Fruit fly (Drosophila melanogaster) whole organism, embryonic: ENCODE data around the gene CG3515.
A peak's percentile ranks its signal among the peaks of the same experiment; 100 is the strongest.

Source experiments
- Antp ChIP-seq: fragments of 200-800 bp; sonication (Bioruptor generic); optimal IDR thresholded peaks from 3 replicates; lab custom pipeline; 2016; ENCODE audit warnings: missing biosample characterization, missing genetic modification characterization
- Bgb ChIP-seq: fragments of 200-800 bp; sonication (Bioruptor generic); IDR thresholded peaks from 2 replicates; pipeline ENCODE4 v1.3.6; 2022; ENCODE audit warnings: missing biosample characterization, missing genetic modification characterization; ENCODE audit not compliant: partially characterized antibody
- CG10209 ChIP-seq: fragments of 200-800 bp; sonication (Bioruptor generic); optimal IDR thresholded peaks from 3 replicates; lab custom pipeline; 2017; ENCODE audit warnings: missing biosample characterization, mild to moderate bottlenecking, missing genetic modification characterization, missing genetic modification reagents
- CG11247 ChIP-seq: fragments of 200-800 bp; sonication (Bioruptor generic); IDR thresholded peaks from 2 replicates; pipeline ENCODE4 v1.3.6; 2022; ENCODE audit warnings: missing biosample characterization, missing genetic modification characterization
- CG12391 ChIP-seq: fragments of 200-800 bp; sonication (Bioruptor generic); optimal IDR thresholded peaks from 3 replicates; lab custom pipeline; 2018; ENCODE audit warnings: missing biosample characterization, mild to moderate bottlenecking, missing genetic modification characterization, moderate library complexity
- CG13123 ChIP-seq: fragments of 200-800 bp; sonication (Bioruptor generic); optimal IDR thresholded peaks from 2 replicates; lab custom pipeline; 2016; ENCODE audit warnings: missing biosample characterization, missing genetic modification characterization
- CG13775 ChIP-seq: fragments of 200-800 bp; sonication (Bioruptor generic); optimal IDR thresholded peaks from 3 replicates; lab custom pipeline; 2017; ENCODE audit warnings: missing biosample characterization, mild to moderate bottlenecking, missing genetic modification characterization
- CG15479 ChIP-seq: fragments of 200-800 bp; sonication (Bioruptor generic); optimal IDR thresholded peaks from 3 replicates; lab custom pipeline; 2019; ENCODE audit warnings: missing biosample characterization, mild to moderate bottlenecking, missing genetic modification characterization, moderate library complexity
- CG1603 ChIP-seq: fragments of 200-800 bp; sonication (Bioruptor generic); optimal IDR thresholded peaks from 2 replicates; lab custom pipeline; 2019; ENCODE audit warnings: missing biosample characterization, mild to moderate bottlenecking, missing genetic modification characterization, moderate library complexity
- CG2120 ChIP-seq: fragments of 200-800 bp; sonication (Bioruptor generic); optimal IDR thresholded peaks from 3 replicates; lab custom pipeline; 2016; ENCODE audit warnings: missing biosample characterization, missing genetic modification characterization
- CG33557 ChIP-seq: fragments of 200-800 bp; sonication (Bioruptor generic); optimal IDR thresholded peaks from 2 replicates; lab custom pipeline; 2019; ENCODE audit warnings: missing biosample characterization, mild to moderate bottlenecking, missing genetic modification characterization, moderate library complexity
- CG34224 ChIP-seq: fragments of 200-800 bp; sonication (Bioruptor generic); IDR thresholded peaks from 3 replicates; pipeline ENCODE4 v1.3.6; 2022; ENCODE audit warnings: missing biosample characterization, missing genetic modification characterization; ENCODE audit not compliant: partially characterized antibody
- CG7745 ChIP-seq: fragments of 200-800 bp; sonication (Bioruptor generic); optimal IDR thresholded peaks from 2 replicates; lab custom pipeline; 2018; ENCODE audit warnings: missing biosample characterization, mild to moderate bottlenecking, missing genetic modification characterization, moderate library complexity
- CG8290 ChIP-seq, 3 experiments: fragments of 200-800 bp; sonication (Bioruptor generic); optimal IDR thresholded peaks; 2 replicates each; lab custom pipeline; 2016 to 2019; ENCODE audit warnings: missing biosample characterization in 3 of 3, missing genetic modification characterization in 3 of 3, mild to moderate bottlenecking in 2 of 3, moderate library complexity in 1 of 3
- CG9437 ChIP-seq: fragments of 200-800 bp; sonication (Bioruptor generic); optimal IDR thresholded peaks from 2 replicates; lab custom pipeline; 2018; ENCODE audit warnings: missing biosample characterization, mild to moderate bottlenecking, missing genetic modification characterization
- CkIIα-i1 ChIP-seq: fragments of 200-800 bp; sonication (Bioruptor generic); IDR thresholded peaks from 2 replicates; pipeline ENCODE4 v1.3.6; 2022; ENCODE audit warnings: missing biosample characterization, missing genetic modification characterization
- D19B ChIP-seq: fragments of 200-800 bp; sonication (Bioruptor generic); optimal IDR thresholded peaks from 2 replicates; lab custom pipeline; 2017; ENCODE audit warnings: missing biosample characterization, mild to moderate bottlenecking, missing genetic modification characterization
- Dp ChIP-seq: fragments of 200-800 bp; sonication (Bioruptor generic); optimal IDR thresholded peaks from 2 replicates; lab custom pipeline; 2018; ENCODE audit warnings: missing biosample characterization, mild to moderate bottlenecking, missing genetic modification characterization, moderate library complexity
- Elba2 ChIP-seq: fragments of 200-800 bp; sonication (Bioruptor generic); optimal IDR thresholded peaks from 3 replicates; lab custom pipeline; 2016; ENCODE audit warnings: missing biosample characterization, missing genetic modification characterization
- Ets97D ChIP-seq: fragments of 200-800 bp; sonication (Bioruptor generic); optimal IDR thresholded peaks from 3 replicates; lab custom pipeline; 2016; ENCODE audit warnings: missing biosample characterization, missing genetic modification characterization
- Fer1 ChIP-seq: fragments of 200-800 bp; sonication (Bioruptor generic); optimal IDR thresholded peaks from 2 replicates; lab custom pipeline; 2017; ENCODE audit warnings: missing biosample characterization, mild to moderate bottlenecking, missing genetic modification characterization
- Hr78 ChIP-seq, 2 experiments: fragments of 200-800 bp in 1 of 2; fragments of >200 bp in 1 of 2; sonication (Bioruptor generic) in 1 of 2; optimal IDR thresholded peaks; 2 replicates each; lab custom pipeline; 2017 to 2019; ENCODE audit warnings: missing biosample characterization in 2 of 2, missing genetic modification characterization in 2 of 2, mild to moderate bottlenecking in 1 of 2, moderate library complexity in 1 of 2
- Hsf ChIP-seq: fragments of 200-800 bp; sonication (Bioruptor generic); optimal IDR thresholded peaks from 3 replicates; lab custom pipeline; 2016; ENCODE audit warnings: missing biosample characterization, missing genetic modification characterization
- MBD-R2 ChIP-seq: fragments of 200-800 bp; sonication (Bioruptor generic); IDR thresholded peaks from 2 replicates; pipeline ENCODE4 v1.3.6; 2022; ENCODE audit warnings: missing biosample characterization, missing genetic modification characterization
- Med ChIP-seq: fragments of 200-800 bp; sonication (Bioruptor generic); peaks from one replicate; lab custom pipeline; 2016; ENCODE audit warnings: missing biosample characterization, missing genetic modification characterization, mild to moderate bottlenecking, inconsistent platforms, moderate library complexity
- Myb ChIP-seq: fragments of 200-800 bp; sonication (Bioruptor generic); optimal IDR thresholded peaks from 2 replicates; lab custom pipeline; 2016; ENCODE audit warnings: missing biosample characterization, missing genetic modification characterization
- NC2β ChIP-seq: fragments of 200-800 bp; sonication (Bioruptor generic); optimal IDR thresholded peaks from 2 replicates; lab custom pipeline; 2016; ENCODE audit warnings: missing biosample characterization, missing genetic modification characterization
- NK7.1 ChIP-seq: fragments of 200-800 bp; sonication (Bioruptor generic); optimal IDR thresholded peaks from 3 replicates; lab custom pipeline; 2016; ENCODE audit warnings: missing biosample characterization, missing genetic modification characterization
- Nf-YB ChIP-seq: fragments of 200-800 bp; sonication (Bioruptor generic); optimal IDR thresholded peaks from 3 replicates; lab custom pipeline; 2019; ENCODE audit warnings: missing biosample characterization, mild to moderate bottlenecking, missing genetic modification characterization, moderate library complexity
- Sin3A ChIP-seq: fragments of >200 bp; optimal IDR thresholded peaks from 2 replicates; lab custom pipeline; 2018
- YL-1 ChIP-seq: fragments of 200-800 bp; sonication (Bioruptor generic); optimal IDR thresholded peaks from 3 replicates; lab custom pipeline; 2017; ENCODE audit warnings: missing biosample characterization, mild to moderate bottlenecking, missing genetic modification characterization
- ab ChIP-seq: fragments of 200-800 bp; sonication (Bioruptor generic); optimal IDR thresholded peaks from 2 replicates; lab custom pipeline; 2016; ENCODE audit warnings: missing biosample characterization, missing genetic modification characterization
- abd-A ChIP-seq: fragments of 200-800 bp; sonication (Bioruptor generic); optimal IDR thresholded peaks from 3 replicates; lab custom pipeline; 2019; ENCODE audit warnings: missing biosample characterization, mild to moderate bottlenecking, missing genetic modification characterization, moderate library complexity
- bab2 ChIP-seq: fragments of 200-800 bp; sonication (Bioruptor generic); optimal IDR thresholded peaks from 2 replicates; lab custom pipeline; 2016; ENCODE audit warnings: missing biosample characterization, missing genetic modification characterization
- gsb ChIP-seq: fragments of 200-800 bp; sonication (Bioruptor generic); IDR thresholded peaks from 2 replicates; pipeline ENCODE4 v1.3.6; 2022; ENCODE audit warnings: missing biosample characterization, missing genetic modification characterization
- ind ChIP-seq: fragments of 200-800 bp; sonication (Bioruptor generic); optimal IDR thresholded peaks from 3 replicates; lab custom pipeline; 2016; ENCODE audit warnings: missing biosample characterization, missing genetic modification characterization
- insv ChIP-seq, 2 experiments: fragments of 200-800 bp; sonication (Bioruptor generic); optimal IDR thresholded peaks; 3 replicates each; lab custom pipeline; 2016 to 2018; ENCODE audit warnings: missing biosample characterization in 2 of 2, missing genetic modification characterization in 2 of 2
- ken ChIP-seq: fragments of 200-800 bp; sonication (Bioruptor generic); IDR thresholded peaks from 3 replicates; pipeline ENCODE4 v1.3.6; 2022; ENCODE audit warnings: missing biosample characterization, missing genetic modification characterization
- kni ChIP-seq: fragments of 200-800 bp; sonication (Bioruptor generic); optimal IDR thresholded peaks from 3 replicates; lab custom pipeline; 2017; ENCODE audit warnings: mild to moderate bottlenecking, missing biosample characterization, missing genetic modification reagents, missing genetic modification characterization
- nerfin-1 ChIP-seq: fragments of 200-800 bp; sonication (Bioruptor generic); optimal IDR thresholded peaks from 3 replicates; lab custom pipeline; 2019; ENCODE audit warnings: missing biosample characterization, mild to moderate bottlenecking, missing genetic modification characterization, moderate library complexity
- odd ChIP-seq: fragments of 200-800 bp; sonication (Bioruptor generic); optimal IDR thresholded peaks from 2 replicates; lab custom pipeline; 2017; ENCODE audit warnings: missing biosample characterization, mild to moderate bottlenecking, missing genetic modification characterization
- pros ChIP-seq: fragments of 200-800 bp; sonication (Bioruptor generic); optimal IDR thresholded peaks from 3 replicates; lab custom pipeline; 2019; ENCODE audit warnings: missing biosample characterization, mild to moderate bottlenecking, missing genetic modification characterization, moderate library complexity
- sisA ChIP-seq: fragments of 200-800 bp; sonication (Bioruptor generic); IDR thresholded peaks from 2 replicates; pipeline ENCODE4 v1.3.6; 2022; ENCODE audit warnings: missing biosample characterization, missing genetic modification characterization
- sug ChIP-seq: fragments of 200-800 bp; optimal IDR thresholded peaks from 2 replicates; lab custom pipeline; 2019; ENCODE audit warnings: missing biosample characterization, mild to moderate bottlenecking, missing genetic modification characterization, moderate library complexity
- trem ChIP-seq: fragments of 200-800 bp; optimal IDR thresholded peaks from 3 replicates; lab custom pipeline; 2019; ENCODE audit warnings: missing biosample characterization, mild to moderate bottlenecking, missing genetic modification characterization, moderate library complexity
- twi ChIP-seq: fragments of 200-800 bp; optimal IDR thresholded peaks from 2 replicates; lab custom pipeline; 2019; ENCODE audit warnings: missing biosample characterization, mild to moderate bottlenecking, missing genetic modification characterization, moderate library complexity
- wek ChIP-seq: fragments of 200-800 bp; sonication (Bioruptor generic); optimal IDR thresholded peaks from 3 replicates; lab custom pipeline; 2018; ENCODE audit warnings: missing biosample characterization, mild to moderate bottlenecking, missing genetic modification characterization, moderate library complexity
- wor ChIP-seq: fragments of 200-800 bp; sonication (Bioruptor generic); IDR thresholded peaks from 2 replicates; pipeline ENCODE4 v1.3.6; 2022; ENCODE audit warnings: missing biosample characterization, missing genetic modification characterization
- z ChIP-seq: fragments of 200-800 bp; sonication (Bioruptor generic); IDR thresholded peaks from 3 replicates; pipeline ENCODE4 v1.3.6; 2022; ENCODE audit warnings: missing biosample characterization, missing genetic modification characterization
- zen ChIP-seq: fragments of 200-800 bp; sonication (Bioruptor generic); optimal IDR thresholded peaks from 3 replicates; lab custom pipeline; 2018; ENCODE audit warnings: missing biosample characterization, mild to moderate bottlenecking, missing genetic modification characterization, moderate library complexity

Gene CG3515

DNA sequence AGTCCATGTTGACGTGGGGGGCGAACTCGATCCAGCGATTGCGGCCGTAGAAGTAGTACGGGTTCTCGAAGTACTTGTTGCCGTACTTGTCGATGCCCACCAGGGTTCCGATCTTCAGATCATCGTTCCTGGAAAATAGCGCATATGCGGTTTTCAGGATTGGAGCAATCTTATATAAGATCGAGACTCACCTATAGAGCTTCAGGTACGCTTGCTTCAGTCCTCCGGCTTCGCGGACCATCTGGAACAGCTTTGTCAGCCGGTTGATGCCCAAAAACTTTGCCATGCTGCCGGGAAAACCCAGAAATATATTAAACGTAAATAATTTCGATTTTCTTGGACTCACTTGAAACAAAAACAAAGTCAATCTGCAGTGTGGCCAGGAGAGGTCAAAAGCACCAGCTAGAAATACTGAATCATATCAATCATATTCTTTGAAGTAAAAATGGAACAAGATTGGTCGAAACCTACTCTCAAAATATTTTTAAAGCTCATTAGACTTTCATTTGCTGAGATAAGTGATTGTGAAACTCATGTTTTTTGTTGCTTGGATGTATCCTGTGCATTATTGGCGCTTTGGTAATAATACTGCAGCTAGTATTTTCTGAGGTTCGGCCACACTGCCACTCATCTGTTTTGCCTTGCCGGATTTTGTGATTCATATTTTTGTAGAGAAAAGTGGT is 27.2 kb upstream of the CG3515 start, which contains the start of the genes ND-B17.2 and Arpc5 (continued):
- TF ChIP-seq CG7745 (no peak), Fer1 (peak; percentile 12), CG8290 (GFP tag; optimal IDR thresholded peaks at IDR 0.05; lab: Kevin White, UChicago) (peak; percentile 54), CG8290 (tag; optimal IDR thresholded peaks at IDR 0.05; lab: Kevin White, UChicago) (no peak), Dp (GFP tag; lab: Kevin White, UChicago) (peak; percentile 34), ind (GFP tag; lab: Kevin White, UChicago) (no peak), CG2120 (peak; percentile 22), kni (GFP tag; lab: Kevin White, UChicago) (no peak), CG10209 (GFP tag; lab: Kevin White, UChicago) (no peak), CG1603 (peak; percentile 59), zen (tag; lab: Kevin White, UChicago) (peak; percentile 39), Antp (GFP tag; lab: Kevin White, UChicago) (peak; percentile 18), gsb (GFP tag; lab: Robert Waterston, UW) (no peak), Ets97D (GFP tag; lab: Kevin White, UChicago) (peak; percentile 46), z (GFP tag; lab: Robert Waterston, UW) (no peak), YL-1 (GFP tag; lab: Kevin White, UChicago) (peak; percentile 73), insv (GFP tag; optimal IDR thresholded peaks at IDR 0.05; lab: Kevin White, UChicago) (peak in 1 of 2 experiments; percentile 75), twi (tag; lab: Kevin White, UChicago) (peak; percentile 76), CG11247 (GFP tag; lab: Robert Waterston, UW) (no peak), Sin3A (peak; percentile 88), Bgb (GFP tag; lab: Robert Waterston, UW) (no peak), CG12391 (tag; lab: Kevin White, UChicago) (peak; percentile 49), odd (GFP tag; lab: Kevin White, UChicago) (no peak), Myb (GFP tag; lab: Kevin White, UChicago) (no peak), wor (GFP tag; lab: Robert Waterston, UW) (no peak), NC2β (GFP tag; lab: Kevin White, UChicago) (peak; percentile 21), MBD-R2 (GFP tag; lab: Robert Waterston, UW) (peak; percentile 89), ab (GFP tag; lab: Kevin White, UChicago) (no peak), Hsf (peak; percentile 16), sug (peak; percentile 32), Med (GFP tag; lab: Kevin White, UChicago) (peak; percentile 85), Elba2 (GFP tag; lab: Kevin White, UChicago) (peak; percentile 83), Nf-YB (GFP tag; lab: Kevin White, UChicago) (no peak), CG33557 (GFP tag; lab: Kevin White, UChicago) (peak; percentile 7), Hr78 (GFP tag; optimal IDR thresholded peaks at IDR 0.05; lab: Kevin White, UChicago) (no peak), CkIIα-i1 (GFP tag; lab: Robert Waterston, UW) (no peak), abd-A (tag; lab: Kevin White, UChicago) (no peak), sisA (GFP tag; lab: Robert Waterston, UW) (no peak), CG13123 (GFP tag; lab: Kevin White, UChicago) (no peak)
- TF ChIP-seq, all 482 proteins: peak for 80

dm6 chr2L:2577361-2577737 is 24.7 kb upstream of the CG3515 start, which contains the start of gene Elba2:
Elba2 (plus strand) TSS chr2L:2577687.
- TF ChIP-seq Med (GFP tag; lab: Kevin White, UChicago) (no peak), nerfin-1 (tag; lab: Kevin White, UChicago) (peak; percentile 95), CG9437 (GFP tag; lab: Kevin White, UChicago) (no peak), z (GFP tag; lab: Robert Waterston, UW) (peak; percentile 68; the same call in 1 of the 3 replicates), wek (GFP tag; lab: Kevin White, UChicago) (no peak), CG34224 (GFP tag; lab: Robert Waterston, UW) (no peak), bab2 (GFP tag; lab: Kevin White, UChicago) (no peak), D19B (GFP tag; lab: Kevin White, UChicago) (no peak), trem (tag; lab: Kevin White, UChicago) (no peak), pros (GFP tag; lab: Kevin White, UChicago) (peak; percentile 56), CG10209 (GFP tag; lab: Kevin White, UChicago) (no peak), ken (no peak), CG15479 (GFP tag; lab: Kevin White, UChicago) (peak; percentile 44), NK7.1 (GFP tag; lab: Kevin White, UChicago) (no peak), CG13775 (GFP tag; lab: Kevin White, UChicago) (no peak)
